Fruit fly (Drosophila melanogaster): ENCODE measurements around the gene CG32117.
A peak's percentile ranks its signal among the peaks of the same experiment; 100 is the strongest.

dm6 chr3L:12949386-12949785, 45.9 kb upstream of the CG32117 start:
- TF ChIP-seq CTCF (optimal IDR thresholded peaks at IDR 0.05): peak; percentile 40 to 62
- TF ChIP-seq CG8478 (optimal IDR thresholded peaks at IDR 0.05): no peak
